Fruit fly (Drosophila melanogaster) whole organism, embryonic: ENCODE data around the gene Dlip2.
A peak's percentile ranks its signal among the peaks of the same experiment; 100 is the strongest.

Experiments used
- Atf3 ChIP-seq: fragments of 200-800 bp; sonication (Bioruptor generic); optimal IDR thresholded peaks from 3 replicates; lab custom pipeline; 2016; ENCODE audit warnings: missing biosample characterization, missing genetic modification characterization
- B-H1 ChIP-seq: fragments of 200-800 bp; sonication (Bioruptor generic); IDR thresholded peaks from 3 replicates; pipeline ENCODE4 v1.3.6; 2022; ENCODE audit warnings: missing biosample characterization, missing genetic modification characterization
- C15 ChIP-seq: fragments of 200-800 bp; sonication (Bioruptor generic); IDR thresholded peaks from 3 replicates; pipeline ENCODE4 v1.3.6; 2022; ENCODE audit warnings: missing biosample characterization, missing genetic modification characterization
- CG10209 ChIP-seq: fragments of 200-800 bp; sonication (Bioruptor generic); optimal IDR thresholded peaks from 3 replicates; lab custom pipeline; 2017; ENCODE audit warnings: missing biosample characterization, mild to moderate bottlenecking, missing genetic modification characterization, missing genetic modification reagents
- CG11093 ChIP-seq: fragments of 200-800 bp; sonication (Bioruptor generic); IDR thresholded peaks from 3 replicates; pipeline ENCODE4 v1.3.6; 2022; ENCODE audit warnings: missing biosample characterization, missing genetic modification characterization
- CG13424 ChIP-seq: fragments of 200-800 bp; sonication (Bioruptor generic); optimal IDR thresholded peaks from 2 replicates; lab custom pipeline; 2019; ENCODE audit warnings: missing biosample characterization, mild to moderate bottlenecking, missing genetic modification characterization, moderate library complexity
- CG15514 ChIP-seq: fragments of 200-800 bp; sonication (Bioruptor generic); optimal IDR thresholded peaks from 3 replicates; lab custom pipeline; 2017; ENCODE audit warnings: missing biosample characterization, missing genetic modification characterization, mild to moderate bottlenecking, moderate library complexity, missing genetic modification reagents
- CG17359 ChIP-seq: fragments of 200-800 bp; sonication (Bioruptor generic); optimal IDR thresholded peaks from 3 replicates; lab custom pipeline; 2018; ENCODE audit warnings: missing biosample characterization, mild to moderate bottlenecking, missing genetic modification characterization, moderate library complexity
- CG17568 ChIP-seq: fragments of 200-800 bp; sonication (Bioruptor generic); optimal IDR thresholded peaks from 2 replicates; lab custom pipeline; 2018; ENCODE audit warnings: missing biosample characterization, mild to moderate bottlenecking, missing genetic modification characterization, moderate library complexity
- CG1832 ChIP-seq: fragments of 200-800 bp; sonication (Bioruptor generic); optimal IDR thresholded peaks from 2 replicates; lab custom pipeline; 2017; ENCODE audit warnings: missing biosample characterization, mild to moderate bottlenecking, missing genetic modification characterization, inconsistent platforms
- CG18476 ChIP-seq: fragments of 200-800 bp; sonication (Bioruptor generic); optimal IDR thresholded peaks from 2 replicates; lab custom pipeline; 2016; ENCODE audit warnings: missing biosample characterization, mild to moderate bottlenecking, missing genetic modification characterization
- CG18599 ChIP-seq: fragments of 200-800 bp; sonication (Bioruptor generic); optimal IDR thresholded peaks from 3 replicates; lab custom pipeline; 2017; ENCODE audit warnings: missing biosample characterization, missing genetic modification characterization, mild to moderate bottlenecking, moderate library complexity, missing genetic modification reagents
- CG2712 ChIP-seq: fragments of 200-800 bp; optimal IDR thresholded peaks from 3 replicates; lab custom pipeline; 2019; ENCODE audit warnings: missing biosample characterization, mild to moderate bottlenecking, missing genetic modification characterization, moderate library complexity
- CG3065 ChIP-seq: fragments of 200-800 bp; sonication (Bioruptor generic); optimal IDR thresholded peaks from 2 replicates; lab custom pipeline; 2016; ENCODE audit warnings: missing biosample characterization, missing genetic modification characterization
- CG3163 ChIP-seq: fragments of 200-800 bp; sonication (Bioruptor generic); optimal IDR thresholded peaks from 3 replicates; lab custom pipeline; 2016; ENCODE audit warnings: missing biosample characterization, missing genetic modification characterization
- CG7928 ChIP-seq: fragments of 200-800 bp; sonication (Bioruptor generic); optimal IDR thresholded peaks from 2 replicates; lab custom pipeline; 2017; ENCODE audit warnings: missing biosample characterization, mild to moderate bottlenecking, missing genetic modification characterization
- CG7987 ChIP-seq: fragments of 200-800 bp; sonication (Bioruptor generic); optimal IDR thresholded peaks from 2 replicates; lab custom pipeline; 2018; ENCODE audit warnings: missing biosample characterization, mild to moderate bottlenecking, missing genetic modification characterization, moderate library complexity
- CG8944 ChIP-seq: fragments of 200-800 bp; sonication (Bioruptor generic); optimal IDR thresholded peaks from 3 replicates; lab custom pipeline; 2016; ENCODE audit warnings: missing biosample characterization, missing genetic modification characterization
- CG9876 ChIP-seq: fragments of 200-800 bp; sonication (Bioruptor generic); optimal IDR thresholded peaks from 2 replicates; lab custom pipeline; 2016; ENCODE audit warnings: missing biosample characterization, missing genetic modification characterization
- CHES-1-like ChIP-seq: fragments of 200-800 bp; sonication (Bioruptor generic); optimal IDR thresholded peaks from 2 replicates; lab custom pipeline; 2016; ENCODE audit warnings: missing biosample characterization, missing genetic modification characterization
- CkIIα-i1 ChIP-seq: fragments of 200-800 bp; sonication (Bioruptor generic); IDR thresholded peaks from 2 replicates; pipeline ENCODE4 v1.3.6; 2022; ENCODE audit warnings: missing biosample characterization, missing genetic modification characterization
- Dip2 ChIP-seq: fragments of 200-800 bp; sonication (Bioruptor generic); IDR thresholded peaks from 2 replicates; pipeline ENCODE4 v1.3.6; 2022; ENCODE audit warnings: missing biosample characterization, missing genetic modification characterization
- HLHmδ ChIP-seq: fragments of 200-800 bp; sonication (Bioruptor generic); optimal IDR thresholded peaks from 2 replicates; lab custom pipeline; 2018; ENCODE audit warnings: missing biosample characterization, mild to moderate bottlenecking, missing genetic modification characterization, moderate library complexity
- HmgD ChIP-seq: fragments of 200-800 bp; sonication (Bioruptor generic); optimal IDR thresholded peaks from 3 replicates; lab custom pipeline; 2016; ENCODE audit warnings: missing biosample characterization, missing genetic modification characterization
- Hr39 ChIP-seq: fragments of >200 bp; optimal IDR thresholded peaks from 2 replicates; lab custom pipeline; 2017
- Hr51 ChIP-seq, 2 experiments: fragments of 200-800 bp; sonication (Bioruptor generic); optimal IDR thresholded peaks; 2 replicates in 1 of 2; 3 replicates in 1 of 2; lab custom pipeline; 2016 to 2018; ENCODE audit warnings: missing biosample characterization in 2 of 2, missing genetic modification characterization in 2 of 2, mild to moderate bottlenecking in 1 of 2, moderate library complexity in 1 of 2
- Jarid2 ChIP-seq: fragments of 200-800 bp; sonication (Bioruptor generic); optimal IDR thresholded peaks from 3 replicates; lab custom pipeline; 2017; ENCODE audit warnings: mild to moderate bottlenecking, missing biosample characterization, missing genetic modification reagents, missing genetic modification characterization
- Mes4 ChIP-seq: fragments of 200-800 bp; sonication (Bioruptor generic); optimal IDR thresholded peaks from 2 replicates; lab custom pipeline; 2016; ENCODE audit warnings: missing biosample characterization, missing genetic modification characterization
- Scr ChIP-seq: fragments of 200-800 bp; sonication (Bioruptor generic); IDR thresholded peaks from 2 replicates; pipeline ENCODE4 v1.3.6; 2022; ENCODE audit warnings: missing biosample characterization, missing genetic modification characterization; ENCODE audit not compliant: partially characterized antibody
- ab ChIP-seq: fragments of 200-800 bp; sonication (Bioruptor generic); optimal IDR thresholded peaks from 2 replicates; lab custom pipeline; 2016; ENCODE audit warnings: missing biosample characterization, missing genetic modification characterization
- ap ChIP-seq: fragments of 200-800 bp; sonication (Bioruptor generic); IDR thresholded peaks from 2 replicates; pipeline ENCODE4 v1.3.6; 2022; ENCODE audit warnings: missing biosample characterization, missing genetic modification characterization
- az2 ChIP-seq: fragments of 200-800 bp; sonication (Bioruptor generic); optimal IDR thresholded peaks from 3 replicates; lab custom pipeline; 2016; ENCODE audit warnings: missing biosample characterization, missing genetic modification characterization
- bigmax ChIP-seq: fragments of 200-800 bp; sonication (Bioruptor generic); optimal IDR thresholded peaks from 2 replicates; lab custom pipeline; 2018; ENCODE audit warnings: missing biosample characterization, mild to moderate bottlenecking, missing genetic modification characterization
- chn ChIP-seq: fragments of 200-800 bp; sonication (Bioruptor generic); optimal IDR thresholded peaks from 2 replicates; lab custom pipeline; 2016; ENCODE audit warnings: missing biosample characterization, missing genetic modification characterization
- corto ChIP-seq: fragments of 200-800 bp; sonication (Bioruptor generic); optimal IDR thresholded peaks from 2 replicates; lab custom pipeline; 2016; ENCODE audit warnings: missing biosample characterization, mild to moderate bottlenecking, missing genetic modification characterization, moderate library complexity
- cwo ChIP-seq: fragments of 200-800 bp; sonication (Bioruptor generic); optimal IDR thresholded peaks from 3 replicates; lab custom pipeline; 2017; ENCODE audit warnings: missing biosample characterization, missing genetic modification characterization, mild to moderate bottlenecking, moderate library complexity, missing genetic modification reagents
- dati ChIP-seq: fragments of 200-800 bp; sonication (Bioruptor generic); IDR thresholded peaks from 2 replicates; pipeline ENCODE4 v1.3.6; 2022; ENCODE audit warnings: missing biosample characterization, missing genetic modification characterization
- dm ChIP-seq: fragments of 200-800 bp; sonication (Bioruptor generic); optimal IDR thresholded peaks from 3 replicates; lab custom pipeline; 2016; ENCODE audit warnings: missing biosample characterization, missing genetic modification characterization
- gem ChIP-seq: fragments of 200-800 bp; sonication (Bioruptor generic); optimal IDR thresholded peaks from 2 replicates; lab custom pipeline; 2019; ENCODE audit warnings: missing biosample characterization, mild to moderate bottlenecking, missing genetic modification characterization, moderate library complexity
- kni ChIP-seq: fragments of 200-800 bp; sonication (Bioruptor generic); optimal IDR thresholded peaks from 3 replicates; lab custom pipeline; 2017; ENCODE audit warnings: mild to moderate bottlenecking, missing biosample characterization, missing genetic modification reagents, missing genetic modification characterization
- lab ChIP-seq: fragments of 200-800 bp; sonication (Bioruptor generic); optimal IDR thresholded peaks from 3 replicates; lab custom pipeline; 2017; ENCODE audit warnings: missing biosample characterization, missing genetic modification characterization, mild to moderate bottlenecking, moderate library complexity, missing genetic modification reagents
- lbe ChIP-seq: fragments of 200-800 bp; sonication (Bioruptor generic); optimal IDR thresholded peaks from 2 replicates; lab custom pipeline; 2016; ENCODE audit warnings: missing biosample characterization, mild to moderate bottlenecking, missing genetic modification characterization
- peb ChIP-seq: fragments of 200-800 bp; sonication (Bioruptor generic); IDR thresholded peaks from 2 replicates; pipeline ENCODE4 v1.3.6; 2022; ENCODE audit warnings: missing biosample characterization, missing genetic modification characterization
- phol ChIP-seq: fragments of 200-800 bp; sonication (Bioruptor generic); optimal IDR thresholded peaks from 3 replicates; lab custom pipeline; 2018; ENCODE audit warnings: missing biosample characterization, mild to moderate bottlenecking, missing genetic modification characterization, moderate library complexity
- pros ChIP-seq: fragments of 200-800 bp; sonication (Bioruptor generic); optimal IDR thresholded peaks from 3 replicates; lab custom pipeline; 2019; ENCODE audit warnings: missing biosample characterization, mild to moderate bottlenecking, missing genetic modification characterization, moderate library complexity
- pzg ChIP-seq: fragments of 200-800 bp; sonication (Bioruptor generic); optimal IDR thresholded peaks from 3 replicates; lab custom pipeline; 2018; ENCODE audit warnings: missing biosample characterization, mild to moderate bottlenecking, missing genetic modification characterization, moderate library complexity
- sens-2 ChIP-seq: fragments of 200-800 bp; sonication (Bioruptor generic); IDR thresholded peaks from 2 replicates; pipeline ENCODE4 v1.3.6; 2022; ENCODE audit warnings: missing biosample characterization, missing genetic modification characterization
- tin ChIP-seq: fragments of 200-800 bp; sonication (Bioruptor generic); optimal IDR thresholded peaks from 3 replicates; lab custom pipeline; 2016; ENCODE audit warnings: missing biosample characterization, missing genetic modification characterization
- ttk ChIP-seq: fragments of 200-800 bp; sonication (Bioruptor generic); IDR thresholded peaks from 2 replicates; pipeline ENCODE4 v2.1.2; 2022; ENCODE audit warnings: missing biosample characterization, missing genetic modification characterization

The Dlip2 gene

dm6 chr3R:4649126-4649811 is 3.8 kb upstream of the Dlip2 start, which contains the start of gene Karybeta3 (continued):
- TF ChIP-seq CG17568 (GFP tag; lab: Kevin White, UChicago) (no peak), corto (no peak), CG18599 (GFP tag; lab: Kevin White, UChicago) (no peak), peb (GFP tag; lab: Robert Waterston, UW) (peak; percentile 49), Mes4 (GFP tag; lab: Kevin White, UChicago) (peak; percentile 80), CG9876 (GFP tag; lab: Kevin White, UChicago) (peak; percentile 60), CG10209 (GFP tag; lab: Kevin White, UChicago) (peak; percentile 66), Hr51 (GFP tag; optimal IDR thresholded peaks at IDR 0.05; lab: Kevin White, UChicago) (peak in 1 of 2 experiments; percentile 52), Atf3 (GFP tag; lab: Kevin White, UChicago) (peak; percentile 65), dati (GFP tag; lab: Robert Waterston, UW) (0 out of 2 replicates have a peak, but pooled peaks have one; percentile 60), bigmax (GFP tag; lab: Kevin White, UChicago) (no peak), CG7928 (peak; percentile 42), CG15514 (GFP tag; lab: Kevin White, UChicago) (peak; percentile 93), CG7987 (GFP tag; lab: Kevin White, UChicago) (peak; percentile 46), sens-2 (GFP tag; lab: Robert Waterston, UW) (peak; percentile 69), CHES-1-like (peak; percentile 86), CG13424 (peak; percentile 62), ab (GFP tag; lab: Kevin White, UChicago) (no peak), Hr39 (lab: Kevin White, UChicago) (no peak), CG18476 (GFP tag; lab: Kevin White, UChicago) (peak; percentile 63), CG3065 (peak; percentile 9), gem (peak; percentile 69), Dip2 (GFP tag; lab: Robert Waterston, UW) (no peak; the same call in 1 of the 2 replicates), lbe (GFP tag; lab: Kevin White, UChicago) (peak; percentile 19), Jarid2 (no peak), chn (GFP tag; lab: Kevin White, UChicago) (peak; percentile 85), CG2712 (tag; lab: Kevin White, UChicago) (peak; percentile 66), CG17359 (peak; percentile 61), C15 (GFP tag; lab: Robert Waterston, UW) (no peak), B-H1 (GFP tag; lab: Robert Waterston, UW) (peak; percentile 66), tin (peak; percentile 76), lab (GFP tag; lab: Kevin White, UChicago) (no peak), pzg (GFP tag; lab: Kevin White, UChicago) (peak; percentile 83), CkIIα-i1 (GFP tag; lab: Robert Waterston, UW) (no peak), dm (peak; percentile 84), HLHmδ (GFP tag; lab: Kevin White, UChicago) (peak; percentile 15), Scr (GFP tag; lab: Robert Waterston, UW) (peak; percentile 67), ap (peak; percentile 36; the same call in 1 of the 2 replicates), CG8944 (GFP tag; lab: Kevin White, UChicago) (peak; percentile 77), CG1832 (GFP tag; lab: Kevin White, UChicago) (no peak), CG11093 (GFP tag; lab: Robert Waterston, UW) (0 out of 3 replicates have a peak, but pooled peaks have one; percentile 33), kni (GFP tag; lab: Kevin White, UChicago) (peak; percentile 50), az2 (GFP tag; lab: Kevin White, UChicago) (peak; percentile 63), cwo (GFP tag; lab: Kevin White, UChicago) (peak; percentile 53), phol (peak; percentile 67), HmgD (peak; percentile 80), ttk (peak; percentile 63), CG3163 (GFP tag; lab: Kevin White, UChicago) (peak; percentile 71), pros (GFP tag; lab: Kevin White, UChicago) (no peak)
